Fruit fly (Drosophila melanogaster) whole organism, embryonic: ENCODE measurements around the gene CG13360.

ENCODE experiments used
- ATbp ChIP-seq: fragments of 200-800 bp; sonication (Bioruptor generic); optimal IDR thresholded peaks from 2 replicates; lab custom pipeline; 2017; ENCODE audit warnings: missing biosample characterization, mild to moderate bottlenecking, missing genetic modification characterization, missing genetic modification reagents
- BEAF-32 ChIP-seq: fragments of 200-800 bp; sonication (Bioruptor generic); optimal IDR thresholded peaks from 3 replicates; lab custom pipeline; 2017; ENCODE audit warnings: missing biosample characterization, missing genetic modification characterization, mild to moderate bottlenecking, moderate library complexity, missing genetic modification reagents
- CG10366 ChIP-seq: fragments of 200-800 bp; sonication (Bioruptor generic); IDR thresholded peaks from 2 replicates; pipeline ENCODE4 v1.3.6; 2022; ENCODE audit warnings: missing biosample characterization, missing genetic modification characterization
- CG10654 ChIP-seq: fragments of 200-800 bp; sonication (Bioruptor generic); optimal IDR thresholded peaks from 2 replicates; lab custom pipeline; 2016; ENCODE audit warnings: missing biosample characterization, missing genetic modification characterization
- CG11093 ChIP-seq: fragments of 200-800 bp; sonication (Bioruptor generic); IDR thresholded peaks from 3 replicates; pipeline ENCODE4 v1.3.6; 2022; ENCODE audit warnings: missing biosample characterization, missing genetic modification characterization
- CG11504 ChIP-seq: fragments of 200-800 bp; sonication (Bioruptor generic); optimal IDR thresholded peaks from 3 replicates; lab custom pipeline; 2019; ENCODE audit warnings: missing biosample characterization, mild to moderate bottlenecking, missing genetic modification characterization, moderate library complexity
- CG11723 ChIP-seq: fragments of 200-800 bp; sonication (Bioruptor generic); optimal IDR thresholded peaks from 2 replicates; lab custom pipeline; 2017; ENCODE audit warnings: missing biosample characterization, mild to moderate bottlenecking, missing genetic modification characterization
- CG12155 ChIP-seq: fragments of 200-800 bp; sonication (Bioruptor generic); optimal IDR thresholded peaks from 3 replicates; lab custom pipeline; 2016; ENCODE audit warnings: missing biosample characterization, missing genetic modification characterization
- CG12942 ChIP-seq: fragments of 200-800 bp; sonication (Bioruptor generic); optimal IDR thresholded peaks from 3 replicates; lab custom pipeline; 2016; ENCODE audit warnings: missing biosample characterization, missing genetic modification characterization
- CG13894 ChIP-seq: fragments of 200-800 bp; sonication (Bioruptor generic); optimal IDR thresholded peaks from 3 replicates; lab custom pipeline; 2018; ENCODE audit warnings: missing biosample characterization, mild to moderate bottlenecking, missing genetic modification characterization, moderate library complexity
- CG16815 ChIP-seq: fragments of 200-800 bp; sonication (Bioruptor generic); optimal IDR thresholded peaks from 3 replicates; lab custom pipeline; 2017; ENCODE audit warnings: missing biosample characterization, mild to moderate bottlenecking, missing genetic modification characterization
- CG17612 ChIP-seq: fragments of 200-800 bp; sonication (Bioruptor generic); IDR thresholded peaks from 2 replicates; pipeline ENCODE4 v1.3.6; 2022; ENCODE audit warnings: missing biosample characterization, missing genetic modification characterization
- CG30403 ChIP-seq: fragments of 200-800 bp; sonication (Bioruptor generic); optimal IDR thresholded peaks from 3 replicates; lab custom pipeline; 2016; ENCODE audit warnings: missing biosample characterization, missing genetic modification characterization
- CG42726 ChIP-seq: fragments of 200-800 bp; sonication (Bioruptor generic); IDR thresholded peaks from 2 replicates; pipeline ENCODE4 v1.3.6; 2022; ENCODE audit warnings: missing biosample characterization, missing genetic modification characterization; ENCODE audit not compliant: partially characterized antibody
- CG4328 ChIP-seq: fragments of 200-800 bp; sonication (Bioruptor generic); optimal IDR thresholded peaks from 3 replicates; lab custom pipeline; 2017; ENCODE audit warnings: missing biosample characterization, missing genetic modification reagents, missing genetic modification characterization
- CG5180 ChIP-seq: fragments of 200-800 bp; sonication (Bioruptor generic); optimal IDR thresholded peaks from 3 replicates; lab custom pipeline; 2017; ENCODE audit warnings: missing biosample characterization, missing genetic modification characterization, mild to moderate bottlenecking, moderate library complexity, missing genetic modification reagents
- CG5245 ChIP-seq: fragments of 200-800 bp; sonication (Bioruptor generic); optimal IDR thresholded peaks from 3 replicates; lab custom pipeline; 2016; ENCODE audit warnings: missing biosample characterization, missing genetic modification characterization
- CrebB ChIP-seq: fragments of 200-800 bp; sonication (Bioruptor generic); optimal IDR thresholded peaks from 3 replicates; lab custom pipeline; 2018; ENCODE audit warnings: missing biosample characterization, mild to moderate bottlenecking, missing genetic modification characterization
- Deaf1 ChIP-seq: fragments of 200-800 bp; optimal IDR thresholded peaks from 3 replicates; lab custom pipeline; 2019; ENCODE audit warnings: missing biosample characterization, mild to moderate bottlenecking, missing genetic modification characterization, moderate library complexity
- Dref ChIP-seq: fragments of 200-800 bp; sonication (Bioruptor generic); IDR thresholded peaks from 2 replicates; pipeline ENCODE4 v1.3.6; 2022; ENCODE audit warnings: missing biosample characterization, missing genetic modification characterization
- E2f1 ChIP-seq: fragments of 200-800 bp; sonication (Bioruptor generic); IDR thresholded peaks from 2 replicates; pipeline ENCODE4 v1.3.6; 2022; ENCODE audit warnings: missing biosample characterization, missing genetic modification characterization
- E2f2 ChIP-seq: fragments of 200-800 bp; sonication (Bioruptor generic); IDR thresholded peaks from 2 replicates; pipeline ENCODE4 v1.3.6; 2022; ENCODE audit warnings: missing biosample characterization, missing genetic modification characterization
- Ets65A ChIP-seq: fragments of 200-800 bp; sonication (Bioruptor generic); peaks from one replicate; lab custom pipeline; 2016; ENCODE audit warnings: missing biosample characterization, missing genetic modification characterization
- Hr3 ChIP-seq: fragments of 200-800 bp; sonication (Bioruptor generic); optimal IDR thresholded peaks from 3 replicates; lab custom pipeline; 2016; ENCODE audit warnings: missing biosample characterization, missing genetic modification characterization
- Jarid2 ChIP-seq: fragments of 200-800 bp; sonication (Bioruptor generic); optimal IDR thresholded peaks from 3 replicates; lab custom pipeline; 2017; ENCODE audit warnings: mild to moderate bottlenecking, missing biosample characterization, missing genetic modification reagents, missing genetic modification characterization
- Kr ChIP-seq: fragments of 200-800 bp; sonication (Bioruptor generic); optimal IDR thresholded peaks from 2 replicates; lab custom pipeline; 2017; ENCODE audit warnings: missing biosample characterization, mild to moderate bottlenecking, missing genetic modification characterization
- Mad ChIP-seq: fragments of 200-800 bp; sonication (Bioruptor generic); optimal IDR thresholded peaks from 2 replicates; lab custom pipeline; 2016; ENCODE audit warnings: missing biosample characterization, missing genetic modification characterization
- Med ChIP-seq: fragments of 200-800 bp; sonication (Bioruptor generic); peaks from one replicate; lab custom pipeline; 2016; ENCODE audit warnings: missing biosample characterization, missing genetic modification characterization, mild to moderate bottlenecking, inconsistent platforms, moderate library complexity
- Nf-YA ChIP-seq: fragments of 200-800 bp; sonication (Bioruptor generic); IDR thresholded peaks from 2 replicates; pipeline ENCODE4 v1.3.6; 2022; ENCODE audit warnings: missing biosample characterization, missing genetic modification characterization
- Pdp1 ChIP-seq, 2 experiments: fragments of 200-800 bp; sonication (Bioruptor generic); optimal IDR thresholded peaks; 3 replicates each; lab custom pipeline; 2016; ENCODE audit warnings: missing biosample characterization in 2 of 2, missing genetic modification characterization in 2 of 2, mild to moderate bottlenecking in 1 of 2, moderate library complexity in 1 of 2
- Rx ChIP-seq: fragments of 200-800 bp; sonication (Bioruptor generic); IDR thresholded peaks from 2 replicates; pipeline ENCODE4 v1.3.6; 2022; ENCODE audit warnings: missing biosample characterization, missing genetic modification characterization
- Ssrp ChIP-seq: fragments of 200-800 bp; sonication (Bioruptor generic); optimal IDR thresholded peaks from 2 replicates; lab custom pipeline; 2018; ENCODE audit warnings: missing biosample characterization, mild to moderate bottlenecking, missing genetic modification characterization, moderate library complexity
- caup ChIP-seq: fragments of 200-800 bp; sonication (Bioruptor generic); optimal IDR thresholded peaks from 3 replicates; lab custom pipeline; 2017; ENCODE audit warnings: missing biosample characterization, mild to moderate bottlenecking, missing genetic modification characterization, moderate library complexity; ENCODE audit not compliant: severe bottlenecking
- ci ChIP-seq: fragments of 200-800 bp; sonication (Bioruptor generic); IDR thresholded peaks from 3 replicates; pipeline ENCODE4 v1.3.6; 2022; ENCODE audit warnings: missing biosample characterization, missing genetic modification characterization
- crol ChIP-seq: fragments of 200-800 bp; sonication (Bioruptor generic); IDR thresholded peaks from 2 replicates; pipeline ENCODE4 v1.3.6; 2022; ENCODE audit warnings: missing biosample characterization, missing genetic modification characterization
- emc ChIP-seq: fragments of 200-800 bp; sonication (Bioruptor generic); optimal IDR thresholded peaks from 2 replicates; lab custom pipeline; 2016; ENCODE audit warnings: missing biosample characterization, missing genetic modification characterization
- eve ChIP-seq, 2 experiments: fragments of >200 bp; optimal IDR thresholded peaks; 2 replicates each; lab custom pipeline; 2017; ENCODE audit warnings: missing biosample characterization in 2 of 2, missing genetic modification characterization in 2 of 2
- ewg ChIP-seq: fragments of 200-800 bp; sonication (Bioruptor generic); optimal IDR thresholded peaks from 3 replicates; lab custom pipeline; 2017; ENCODE audit warnings: mild to moderate bottlenecking, missing biosample characterization, missing genetic modification reagents, missing genetic modification characterization
- gem ChIP-seq: fragments of 200-800 bp; sonication (Bioruptor generic); optimal IDR thresholded peaks from 2 replicates; lab custom pipeline; 2019; ENCODE audit warnings: missing biosample characterization, mild to moderate bottlenecking, missing genetic modification characterization, moderate library complexity
- grn ChIP-seq: fragments of 200-800 bp; sonication (Bioruptor generic); optimal IDR thresholded peaks from 3 replicates; lab custom pipeline; 2017; ENCODE audit warnings: missing biosample characterization, missing genetic modification characterization
- gro ChIP-seq: fragments of 200-800 bp; sonication (Bioruptor generic); optimal IDR thresholded peaks from 2 replicates; lab custom pipeline; 2016; ENCODE audit warnings: missing biosample characterization, missing genetic modification characterization
- insv ChIP-seq, 2 experiments: fragments of 200-800 bp; sonication (Bioruptor generic); optimal IDR thresholded peaks; 3 replicates each; lab custom pipeline; 2016 to 2018; ENCODE audit warnings: missing biosample characterization in 2 of 2, missing genetic modification characterization in 2 of 2
- nmo ChIP-seq: fragments of 200-800 bp; sonication (Bioruptor generic); optimal IDR thresholded peaks from 2 replicates; lab custom pipeline; 2018; ENCODE audit warnings: missing biosample characterization, mild to moderate bottlenecking, missing genetic modification characterization, moderate library complexity
- pros ChIP-seq: fragments of 200-800 bp; sonication (Bioruptor generic); optimal IDR thresholded peaks from 3 replicates; lab custom pipeline; 2019; ENCODE audit warnings: missing biosample characterization, mild to moderate bottlenecking, missing genetic modification characterization, moderate library complexity
- ro ChIP-seq: fragments of 200-800 bp; sonication (Bioruptor generic); IDR thresholded peaks from 2 replicates; pipeline ENCODE4 v1.3.6; 2022; ENCODE audit warnings: missing biosample characterization, missing genetic modification characterization
- sens ChIP-seq: fragments of 200-800 bp; sonication (Bioruptor generic); peaks from one replicate; lab custom pipeline; 2016; ENCODE audit warnings: missing biosample characterization, missing genetic modification characterization
- sna ChIP-seq: fragments of 200-800 bp; sonication (Bioruptor generic); IDR thresholded peaks from 2 replicates; pipeline ENCODE4 v1.3.6; 2022; ENCODE audit warnings: missing biosample characterization, missing genetic modification characterization; ENCODE audit not compliant: partially characterized antibody
- so ChIP-seq: fragments of 200-800 bp; sonication (Bioruptor generic); IDR thresholded peaks from 3 replicates; pipeline ENCODE4 v1.3.6; 2022; ENCODE audit warnings: missing biosample characterization, missing genetic modification characterization
- stc ChIP-seq: fragments of 200-800 bp; sonication (Bioruptor generic); IDR thresholded peaks from 2 replicates; pipeline ENCODE4 v1.3.6; 2022; ENCODE audit warnings: missing biosample characterization, missing genetic modification characterization
- z ChIP-seq: fragments of 200-800 bp; sonication (Bioruptor generic); IDR thresholded peaks from 3 replicates; pipeline ENCODE4 v1.3.6; 2022; ENCODE audit warnings: missing biosample characterization, missing genetic modification characterization
- zf30C ChIP-seq: fragments of 200-800 bp; sonication (Bioruptor generic); optimal IDR thresholded peaks from 3 replicates; lab custom pipeline; 2018; ENCODE audit warnings: missing biosample characterization, mild to moderate bottlenecking, missing genetic modification characterization

CG13360 gene

DNA sequence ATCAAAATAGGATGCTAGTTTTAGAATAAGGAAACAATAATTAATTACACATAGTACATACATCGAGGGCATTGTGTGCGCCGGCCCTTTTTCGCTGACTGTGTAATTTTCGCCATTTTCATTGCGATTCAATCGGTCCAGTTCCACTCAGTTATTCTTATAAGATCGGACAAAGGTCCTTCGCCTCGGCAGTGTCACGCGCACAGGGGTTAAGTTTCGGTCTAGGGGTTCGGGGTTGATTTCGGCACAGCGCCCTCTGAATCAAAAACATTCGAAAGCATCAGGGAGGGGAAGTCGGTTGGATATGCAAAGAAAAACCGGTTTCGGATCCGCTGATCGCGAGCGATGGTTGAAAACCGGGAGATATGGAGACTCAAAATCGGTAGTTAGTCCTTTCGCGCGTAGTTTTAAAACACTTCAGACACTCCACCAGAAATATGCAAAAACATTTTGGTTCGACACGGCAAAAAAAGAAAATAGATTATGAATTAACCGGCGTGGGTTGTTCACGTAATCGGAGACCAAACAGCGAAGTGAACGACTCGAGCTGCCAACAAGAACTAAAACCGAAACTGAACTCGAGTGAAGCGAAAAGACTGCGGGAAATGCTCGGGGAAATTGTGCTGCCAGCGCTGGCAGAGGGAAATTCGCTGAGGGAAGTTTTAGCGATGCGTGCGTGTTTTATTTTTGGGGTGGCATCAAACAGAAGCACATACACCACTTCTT lies 46.2 kb upstream of the CG13360 start (continued):
- 0 out of 2 replicates have a peak, but pooled peaks have one; percentile 13 for TF ChIP-seq sna (GFP tag; lab: Robert Waterston, UW)
- TF ChIP-seq CG17612 (GFP tag; lab: Robert Waterston, UW) = no peak
- peak in 1 of 2 experiments; percentile 11 for TF ChIP-seq Pdp1 (GFP tag; optimal IDR thresholded peaks at IDR 0.05; lab: Kevin White, UChicago)
- no peak for TF ChIP-seq CG10654 (GFP tag; lab: Kevin White, UChicago)
- no peak for TF ChIP-seq CG11723 (GFP tag; lab: Kevin White, UChicago)
- no peak for TF ChIP-seq gro (GFP tag; lab: Kevin White, UChicago)
- 0 out of 3 replicates have a peak, but pooled peaks have one; percentile 19 for TF ChIP-seq so (GFP tag; lab: Robert Waterston, UW)
- no peak for TF ChIP-seq CrebB (tag; lab: Kevin White, UChicago)
- no peak for TF ChIP-seq zf30C (GFP tag; lab: Kevin White, UChicago)
- TF ChIP-seq Med (GFP tag; lab: Kevin White, UChicago) = peak; percentile 27
- no peak for TF ChIP-seq E2f1 (GFP tag; lab: Robert Waterston, UW)
- no peak for TF ChIP-seq Mad (GFP tag; lab: Kevin White, UChicago)
- TF ChIP-seq ro (GFP tag; lab: Robert Waterston, UW) = no peak
- TF ChIP-seq CG30403 = no peak
- TF ChIP-seq CG10366 (GFP tag; lab: Robert Waterston, UW) = peak; percentile 20; the same call in 1 of the 2 replicates
- TF ChIP-seq insv (GFP tag; optimal IDR thresholded peaks at IDR 0.05; lab: Kevin White, UChicago) = peak in 1 of 2 experiments; percentile 80
- TF ChIP-seq CG42726 = no peak
- peak; percentile 28 for TF ChIP-seq BEAF-32 (GFP tag; lab: Kevin White, UChicago)
- TF ChIP-seq stc = no peak
- peak; percentile 14 for TF ChIP-seq sens (GFP tag; lab: Kevin White, UChicago)
- TF ChIP-seq crol = no peak
- no peak for TF ChIP-seq Nf-YA (GFP tag; lab: Robert Waterston, UW)
- peak; percentile 32 for TF ChIP-seq CG5180 (GFP tag; lab: Kevin White, UChicago)
- no peak for TF ChIP-seq CG12155
- TF ChIP-seq CG5245 (GFP tag; lab: Kevin White, UChicago) = no peak
- no peak for TF ChIP-seq Rx (GFP tag; lab: Robert Waterston, UW)
- TF ChIP-seq Kr (GFP tag; lab: Kevin White, UChicago) = no peak
- TF ChIP-seq Jarid2 (GFP tag; lab: Kevin White, UChicago) = peak; percentile 71
- TF ChIP-seq caup (GFP tag; lab: Kevin White, UChicago) = no peak
- peak; percentile 58 for TF ChIP-seq Deaf1
- no peak for TF ChIP-seq nmo
- peak; percentile 72 for TF ChIP-seq pros (GFP tag; lab: Kevin White, UChicago)
- no peak for TF ChIP-seq Dref

DNA sequence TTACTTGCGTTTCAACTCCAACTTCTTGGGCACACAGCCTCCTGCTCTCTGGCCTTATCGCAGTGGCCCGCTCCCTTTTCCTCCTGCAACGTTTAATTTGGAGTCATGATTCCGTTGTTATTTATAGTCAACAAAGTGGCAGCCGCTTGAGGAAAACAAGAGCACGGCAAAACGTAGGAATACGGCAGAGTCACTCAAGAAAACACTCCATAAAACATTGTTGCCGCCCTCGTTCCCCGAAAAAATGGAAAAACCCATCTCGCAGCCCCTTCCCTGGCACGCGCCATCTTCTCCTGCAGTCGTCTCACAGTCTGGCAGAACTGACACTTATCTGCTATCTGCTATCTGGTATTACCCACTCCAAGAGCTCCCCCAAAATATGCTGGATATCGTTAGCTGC lies 35.1 kb upstream of the CG13360 start:
- no peak for TF ChIP-seq CG11093 (GFP tag; lab: Robert Waterston, UW)
- TF ChIP-seq ATbp = peak; percentile 28
- TF ChIP-seq grn = peak; percentile 23
- no peak for TF ChIP-seq gem
- no peak for TF ChIP-seq CG16815 (GFP tag; lab: Kevin White, UChicago)
- no peak for TF ChIP-seq ewg
- no peak for TF ChIP-seq ci
- no peak for TF ChIP-seq Ssrp (tag; lab: Kevin White, UChicago)
- TF ChIP-seq CG11504 = no peak
- TF ChIP-seq sens (GFP tag; lab: Kevin White, UChicago) = peak; percentile 1
- TF ChIP-seq Ets65A = peak; percentile 74
- TF ChIP-seq z = peak; percentile 78; the same call in 2 of the 3 replicates
- TF ChIP-seq E2f2 = no peak
- no peak for TF ChIP-seq Hr3
- TF ChIP-seq CG12942 (GFP tag; lab: Kevin White, UChicago) = no peak
- peak; percentile 67 for TF ChIP-seq CG13894 (tag; lab: Kevin White, UChicago)
- TF ChIP-seq pros (GFP tag; lab: Kevin White, UChicago) = peak; percentile 57
- no peak for TF ChIP-seq emc
- TF ChIP-seq eve (GFP tag; optimal IDR thresholded peaks at IDR 0.05; lab: Kevin White, UChicago) = no peak
- TF ChIP-seq CG4328 (GFP tag; lab: Kevin White, UChicago) = no peak
